Worm (Caenorhabditis elegans) whole organism, L3 larva: ENCODE results near the gene ZK1307.8.

Experiments
- R02D3.7 ChIP-seq: fragments of 150-350 bp; optimal IDR thresholded peaks from 2 replicates; lab custom pipeline; 2014; ENCODE audit warnings: missing biosample characterization, missing genetic modification characterization
- egl-27 ChIP-seq: sonication (generic microtip); optimal IDR thresholded peaks from 4 replicates; lab custom pipeline; 2017; ENCODE audit warnings: missing biosample characterization, missing genetic modification reagents, missing genetic modification characterization
- fkh-10 ChIP-seq: sonication (generic microtip); optimal IDR thresholded peaks from 2 replicates; lab custom pipeline; 2017; ENCODE audit warnings: missing biosample characterization, missing genetic modification reagents, missing genetic modification characterization
- lsy-12 ChIP-seq: sonication (generic microtip); optimal IDR thresholded peaks from 2 replicates; lab custom pipeline; 2016; ENCODE audit warnings: mild to moderate bottlenecking, missing genetic modification characterization, missing compliant biosample characterization
- nhr-11 ChIP-seq: fragments of 150-350 bp; optimal IDR thresholded peaks from 2 replicates; lab custom pipeline; 2014; ENCODE audit warnings: missing biosample characterization, missing genetic modification characterization
- nhr-28 ChIP-seq: fragments of 150-350 bp; optimal IDR thresholded peaks from 2 replicates; lab custom pipeline; 2014; ENCODE audit warnings: missing biosample characterization, missing genetic modification characterization
- snpc-4 ChIP-seq: fragments of 150-350 bp; optimal IDR thresholded peaks from 2 replicates; lab custom pipeline; 2014; ENCODE audit warnings: missing biosample characterization, missing genetic modification characterization
- tbx-2 ChIP-seq: sonication (generic microtip); optimal IDR thresholded peaks from 2 replicates; lab custom pipeline; 2016; ENCODE audit warnings: mild to moderate bottlenecking, missing genetic modification characterization, missing compliant biosample characterization
- unc-62 ChIP-seq: fragments of 150-350 bp; sonication (generic microtip); optimal IDR thresholded peaks from 4 replicates; lab custom pipeline; 2014; ENCODE audit warnings: missing biosample characterization, missing genetic modification reagents, missing genetic modification characterization

ce11 chrII:9614728-9615127 lies 9.7 kb upstream of the ZK1307.8 start, which contains the start of gene hlh-6:
- no peak for TF ChIP-seq tbx-2 (tag; lab: Kevin White, UChicago)
- no peak for TF ChIP-seq snpc-4
- no peak for TF ChIP-seq fkh-10 (GFP tag; lab: Kevin White, UChicago)
- TF ChIP-seq unc-62: no peak
- no peak for TF ChIP-seq nhr-11 (tag; lab: Kevin White, UChicago)
- TF ChIP-seq egl-27 (tag; lab: Kevin White, UChicago): no peak
- TF ChIP-seq R02D3.7 (tag; lab: Kevin White, UChicago): no peak
- no peak for TF ChIP-seq nhr-28 (tag; lab: Kevin White, UChicago)
- no peak for TF ChIP-seq lsy-12 (tag; lab: Kevin White, UChicago)
